Worm (Caenorhabditis elegans): ENCODE measurements around the gene Y116A8C.37.

ce11 chrIV:17174087-17174486 is 43.2 kb upstream of the Y116A8C.37 start:
- TF ChIP-seq ref-1 (GFP tag; conservative IDR thresholded peaks at IDR 0.05): no peak
- TF ChIP-seq flt-1 (GFP tag; IDR thresholded peaks at IDR 0.05): no peak
- no peak for TF ChIP-seq ztf-29 (GFP tag; IDR thresholded peaks at IDR 0.05)
- no peak for TF ChIP-seq klf-2 (GFP tag; conservative IDR thresholded peaks at IDR 0.05)
- TF ChIP-seq tab-1 (GFP tag; IDR thresholded peaks at IDR 0.05): no peak
- no peak for TF ChIP-seq cog-1 (tag; optimal IDR thresholded peaks at IDR 0.05)
- no peak for TF ChIP-seq ztf-23 (GFP tag; IDR thresholded peaks at IDR 0.05)
